Worm (Caenorhabditis elegans) whole organism, young adult: ENCODE results near the gene ubxn-4.

Experiments
- B0035.1 ChIP-seq: sonication (generic microtip); optimal IDR thresholded peaks from 2 replicates; lab custom pipeline; 2016; ENCODE audit warnings: missing genetic modification characterization, mild to moderate bottlenecking, missing compliant biosample characterization, missing genotype, missing genetic modification reagents
- B0336.3 ChIP-seq: fragments of 200-800 bp; sonication (Bioruptor generic); IDR thresholded peaks from 2 replicates; pipeline ENCODE4 v1.3.6; 2022; ENCODE audit warnings: missing genetic modification characterization, missing compliant biosample characterization
- C06A6.2 ChIP-seq: fragments of 200-800 bp; sonication (Bioruptor generic); conservative IDR thresholded peaks from 2 replicates; pipeline ENCODE4 v1.3.6; 2022; ENCODE audit warnings: missing genetic modification characterization, missing compliant biosample characterization
- D2030.7 ChIP-seq: fragments of 200-800 bp; sonication (Bioruptor generic); IDR thresholded peaks from 2 replicates; pipeline ENCODE4 v1.3.6; 2022; ENCODE audit warnings: missing genetic modification reagents, missing genetic modification characterization, missing compliant biosample characterization
- F39B2.1 ChIP-seq: fragments of 200-800 bp; sonication (Bioruptor generic); IDR thresholded peaks from 2 replicates; pipeline ENCODE4 v1.3.6; 2022; ENCODE audit warnings: missing genetic modification reagents, missing genetic modification characterization, missing compliant biosample characterization
- F52B5.7 ChIP-seq: sonication (generic microtip); optimal IDR thresholded peaks from 2 replicates; lab custom pipeline; 2016; ENCODE audit warnings: mild to moderate bottlenecking, missing genetic modification characterization, missing compliant biosample characterization
- Y56A3A.18 ChIP-seq: fragments of 200-800 bp; sonication (Bioruptor generic); IDR thresholded peaks from 2 replicates; pipeline ENCODE4 v1.3.6; 2022; ENCODE audit warnings: missing genetic modification reagents, missing genetic modification characterization, missing compliant biosample characterization
- ZK185.1 ChIP-seq: sonication (generic microtip); optimal IDR thresholded peaks from 2 replicates; lab custom pipeline; 2016; ENCODE audit warnings: mild to moderate bottlenecking, missing genetic modification characterization, missing compliant biosample characterization; ENCODE audit not compliant: poor library complexity, severe bottlenecking
- akir-1 ChIP-seq: fragments of 200-800 bp; sonication (Bioruptor generic); optimal IDR thresholded peaks from 2 replicates; lab custom pipeline; 2018; ENCODE audit warnings: mild to moderate bottlenecking, missing genetic modification characterization, moderate library complexity, missing compliant biosample characterization
- attf-3 ChIP-seq: fragments of 200-800 bp; sonication (Bioruptor generic); conservative IDR thresholded peaks from 2 replicates; pipeline ENCODE4 v1.3.6; 2022; ENCODE audit warnings: missing genetic modification reagents, missing genetic modification characterization, missing compliant biosample characterization
- attf-5 ChIP-seq: fragments of 200-800 bp; sonication (Bioruptor generic); optimal IDR thresholded peaks from 2 replicates; lab custom pipeline; 2018; ENCODE audit warnings: mild to moderate bottlenecking, missing genetic modification characterization, missing compliant biosample characterization
- attf-6 ChIP-seq: fragments of 200-800 bp; sonication (Bioruptor generic); IDR thresholded peaks from 2 replicates; pipeline ENCODE4 v1.3.6; 2022; ENCODE audit warnings: missing genetic modification reagents, missing genetic modification characterization, missing compliant biosample characterization
- bed-1 ChIP-seq: fragments of 200-800 bp; sonication (Bioruptor generic); IDR thresholded peaks from 2 replicates; pipeline ENCODE4 v1.3.6; 2022; ENCODE audit warnings: missing genetic modification reagents, missing genetic modification characterization, missing compliant biosample characterization
- cebp-2 ChIP-seq: fragments of 200-800 bp; sonication (Bioruptor generic); IDR thresholded peaks from 2 replicates; pipeline ENCODE4 v1.3.6; 2022; ENCODE audit warnings: missing genetic modification characterization, missing compliant biosample characterization
- ceh-27 ChIP-seq: fragments of 200-800 bp; sonication (Bioruptor generic); optimal IDR thresholded peaks from 2 replicates; lab custom pipeline; 2018; ENCODE audit warnings: mild to moderate bottlenecking, missing genetic modification characterization, moderate library complexity, missing compliant biosample characterization
- ceh-40 ChIP-seq: fragments of 200-800 bp; sonication (Bioruptor generic); IDR thresholded peaks from 2 replicates; pipeline ENCODE4 v1.3.6; 2022; ENCODE audit warnings: missing genetic modification characterization, missing compliant biosample characterization
- ceh-58 ChIP-seq: fragments of 200-800 bp; sonication (Bioruptor generic); IDR thresholded peaks from 2 replicates; pipeline ENCODE4 v1.3.6; 2022; ENCODE audit warnings: missing genetic modification characterization, missing compliant biosample characterization
- dpl-1 ChIP-seq: fragments of 150-350 bp; optimal IDR thresholded peaks from 2 replicates; lab custom pipeline; 2014; ENCODE audit warnings: missing biosample characterization, missing genetic modification reagents, missing genetic modification characterization
- efl-1 ChIP-seq: fragments of 150-350 bp; optimal IDR thresholded peaks from 2 replicates; lab custom pipeline; 2014; ENCODE audit warnings: missing biosample characterization, missing genetic modification reagents, missing genetic modification characterization
- egl-44 ChIP-seq: fragments of 200-800 bp; sonication (Bioruptor generic); IDR thresholded peaks from 2 replicates; pipeline ENCODE4 v1.3.6; 2022; ENCODE audit warnings: missing genetic modification reagents, missing genetic modification characterization, missing compliant biosample characterization
- egrh-3 ChIP-seq: fragments of 200-800 bp; sonication (Bioruptor generic); IDR thresholded peaks from 2 replicates; pipeline ENCODE4 v1.3.6; 2022; ENCODE audit warnings: missing genetic modification reagents, missing genetic modification characterization, missing compliant biosample characterization
- ets-4 ChIP-seq: fragments of 200-800 bp; sonication (Bioruptor generic); optimal IDR thresholded peaks from 2 replicates; lab custom pipeline; 2018; ENCODE audit warnings: mild to moderate bottlenecking, missing genetic modification characterization, missing compliant biosample characterization
- him-1 ChIP-seq: sonication (generic microtip); optimal IDR thresholded peaks from 2 replicates; lab custom pipeline; 2016; ENCODE audit warnings: missing genotype, missing genetic modification reagents, missing genetic modification characterization, missing compliant biosample characterization
- hrde-1 ChIP-seq: sonication (generic microtip); optimal IDR thresholded peaks from 2 replicates; lab custom pipeline; 2016; ENCODE audit warnings: missing genetic modification characterization, mild to moderate bottlenecking, missing compliant biosample characterization, moderate library complexity, missing genotype, missing genetic modification reagents, borderline replicate concordance
- let-526 ChIP-seq: fragments of 200-800 bp; sonication (Bioruptor generic); IDR thresholded peaks from 2 replicates; pipeline ENCODE4 v1.3.6; 2022; ENCODE audit warnings: missing genetic modification reagents, missing genetic modification characterization, missing compliant biosample characterization
- lin-35 ChIP-seq, 3 experiments: fragments of 150-350 bp in 2 of 3; sonication (generic microtip) in 1 of 3; optimal IDR thresholded peaks; 2 replicates each; lab custom pipeline; 2014 to 2018; ENCODE audit warnings: missing biosample characterization in 3 of 3, missing genetic modification characterization in 3 of 3, missing genetic modification reagents in 3 of 3
- lir-1 ChIP-seq: fragments of 200-800 bp; sonication (Bioruptor generic); conservative IDR thresholded peaks from 2 replicates; pipeline ENCODE4 v1.3.6; 2022; ENCODE audit warnings: missing genetic modification reagents, missing genetic modification characterization, missing compliant biosample characterization
- madf-3 ChIP-seq: fragments of 200-800 bp; sonication (Bioruptor generic); IDR thresholded peaks from 2 replicates; pipeline ENCODE4 v1.3.6; 2022; ENCODE audit warnings: missing genetic modification reagents, missing genetic modification characterization, missing compliant biosample characterization
- mel-28 ChIP-seq: sonication (generic microtip); optimal IDR thresholded peaks from 2 replicates; lab custom pipeline; 2016; ENCODE audit warnings: borderline replicate concordance, mild to moderate bottlenecking, missing genetic modification characterization, missing compliant biosample characterization
- nfyb-1 ChIP-seq: fragments of 200-800 bp; sonication (Bioruptor generic); IDR thresholded peaks from 2 replicates; pipeline ENCODE4 v1.3.6; 2022; ENCODE audit warnings: missing genetic modification reagents, missing genetic modification characterization, missing compliant biosample characterization
- nhr-120 ChIP-seq: fragments of 200-800 bp; sonication (Bioruptor generic); IDR thresholded peaks from 2 replicates; pipeline ENCODE4 v1.3.6; 2022; ENCODE audit warnings: missing genetic modification characterization, missing compliant biosample characterization
- nhr-27 ChIP-seq: fragments of 200-800 bp; sonication (Bioruptor generic); optimal IDR thresholded peaks from 2 replicates; lab custom pipeline; 2018; ENCODE audit warnings: mild to moderate bottlenecking, missing genetic modification characterization, moderate library complexity, missing compliant biosample characterization
- nhr-80 ChIP-seq: sonication (generic microtip); optimal IDR thresholded peaks from 2 replicates; lab custom pipeline; 2016; ENCODE audit warnings: missing genetic modification characterization, missing compliant biosample characterization
- rcor-1 ChIP-seq: fragments of 200-800 bp; sonication (Bioruptor generic); IDR thresholded peaks from 2 replicates; pipeline ENCODE4 v1.3.6; 2022; ENCODE audit warnings: missing genetic modification reagents, missing genetic modification characterization, missing compliant biosample characterization
- rec-8 ChIP-seq, 2 experiments: sonication (generic microtip); optimal IDR thresholded peaks; 2 replicates each; lab custom pipeline; 2016; ENCODE audit warnings: mild to moderate bottlenecking in 2 of 2, missing genetic modification characterization in 2 of 2, missing genetic modification reagents in 2 of 2, missing genotype in 2 of 2, missing biosample characterization in 1 of 2, missing compliant biosample characterization in 1 of 2, moderate library complexity in 1 of 2
- snpc-1.1 ChIP-seq: sonication (generic microtip); optimal IDR thresholded peaks from 2 replicates; lab custom pipeline; 2017; ENCODE audit warnings: missing genetic modification characterization, mild to moderate bottlenecking, missing compliant biosample characterization, antibody characterized with exemption, moderate library complexity, missing genotype, missing genetic modification reagents; ENCODE audit not compliant: insufficient read depth
- snpc-1.3 ChIP-seq: sonication (generic microtip); optimal IDR thresholded peaks from 2 replicates; lab custom pipeline; 2017; ENCODE audit warnings: missing genetic modification characterization, mild to moderate bottlenecking, missing compliant biosample characterization, antibody characterized with exemption, moderate library complexity, missing genotype, missing genetic modification reagents; ENCODE audit not compliant: insufficient read depth
- snpc-4 ChIP-seq, 5 experiments: fragments of 150-350 bp in 1 of 5; sonication (generic microtip) in 4 of 5; optimal IDR thresholded peaks; 2 replicates each; lab custom pipeline; 2014 to 2018; ENCODE audit warnings: missing genetic modification characterization in 5 of 5, missing biosample characterization in 3 of 5, antibody characterized with exemption in 2 of 5, mild to moderate bottlenecking in 2 of 5, missing compliant biosample characterization in 2 of 5, missing genotype in 2 of 5, moderate library complexity in 2 of 5, missing genetic modification reagents in 1 of 5
- tlf-1 ChIP-seq: fragments of 200-800 bp; sonication (Bioruptor generic); optimal IDR thresholded peaks from 2 replicates; lab custom pipeline; 2018; ENCODE audit warnings: mild to moderate bottlenecking, missing genetic modification characterization, missing compliant biosample characterization
- zfh-2 ChIP-seq: fragments of 200-800 bp; sonication (Bioruptor generic); conservative IDR thresholded peaks from 2 replicates; pipeline ENCODE4 v1.3.6; 2022; ENCODE audit warnings: missing genetic modification reagents, missing genetic modification characterization, missing compliant biosample characterization
- zim-3 ChIP-seq: sonication (generic microtip); optimal IDR thresholded peaks from 2 replicates; lab custom pipeline; 2017; ENCODE audit warnings: mild to moderate bottlenecking, missing genetic modification characterization, moderate library complexity, missing compliant biosample characterization
- ztf-18 ChIP-seq: sonication (generic microtip); optimal IDR thresholded peaks from 2 replicates; lab custom pipeline; 2016; ENCODE audit warnings: missing genotype, mild to moderate bottlenecking, missing genetic modification characterization, missing compliant biosample characterization
- ztf-3 ChIP-seq: fragments of 200-800 bp; sonication (Bioruptor generic); optimal IDR thresholded peaks from 2 replicates; lab custom pipeline; 2018; ENCODE audit warnings: mild to moderate bottlenecking, missing genetic modification characterization, missing compliant biosample characterization
- ztf-6 ChIP-seq: fragments of 200-800 bp; sonication (Bioruptor generic); IDR thresholded peaks from 2 replicates; pipeline ENCODE4 v1.3.6; 2022; ENCODE audit warnings: missing genetic modification reagents, missing genetic modification characterization, missing compliant biosample characterization

The ubxn-4 gene

DNA sequence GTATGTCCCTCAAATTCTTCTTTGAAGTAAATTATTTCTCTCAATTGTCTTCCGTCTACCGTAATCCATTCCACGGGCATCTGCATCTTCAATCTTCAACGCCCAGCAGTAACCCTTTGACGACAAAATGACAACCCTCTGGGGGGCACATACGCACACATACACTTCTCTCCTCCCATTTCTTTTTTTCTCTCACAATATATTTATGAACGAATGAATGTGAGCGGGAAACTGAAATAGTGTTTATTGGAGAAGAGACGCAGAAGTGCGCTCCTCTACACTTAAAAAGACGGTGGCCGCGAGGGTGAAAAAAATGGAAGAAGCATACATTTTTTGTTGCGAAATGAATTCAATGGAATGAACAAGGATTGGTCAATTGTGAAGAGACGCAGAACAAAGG lies 6.6 kb upstream of the ubxn-4 start (continued):
- TF ChIP-seq snpc-1.1 (tag; lab: Kevin White, UChicago) = no peak
- TF ChIP-seq B0336.3 (GFP tag; lab: Robert Waterston, UW) = peak; percentile 47; the same call in 1 of the 2 replicates
- no peak for TF ChIP-seq nhr-120
- TF ChIP-seq ztf-18 (tag; lab: Kevin White, UChicago) = peak; percentile 62
- TF ChIP-seq snpc-1.3 (tag; lab: Kevin White, UChicago) = peak; percentile 11
- peak; percentile 23; the same call in 1 of the 2 replicates for TF ChIP-seq egrh-3 (GFP tag; lab: Robert Waterston, UW)
- no peak for TF ChIP-seq akir-1
- no peak for TF ChIP-seq efl-1 (GFP tag; lab: Kevin White, UChicago)
- TF ChIP-seq ceh-58 (GFP tag; lab: Robert Waterston, UW) = no peak
- TF ChIP-seq dpl-1 = no peak

DNA sequence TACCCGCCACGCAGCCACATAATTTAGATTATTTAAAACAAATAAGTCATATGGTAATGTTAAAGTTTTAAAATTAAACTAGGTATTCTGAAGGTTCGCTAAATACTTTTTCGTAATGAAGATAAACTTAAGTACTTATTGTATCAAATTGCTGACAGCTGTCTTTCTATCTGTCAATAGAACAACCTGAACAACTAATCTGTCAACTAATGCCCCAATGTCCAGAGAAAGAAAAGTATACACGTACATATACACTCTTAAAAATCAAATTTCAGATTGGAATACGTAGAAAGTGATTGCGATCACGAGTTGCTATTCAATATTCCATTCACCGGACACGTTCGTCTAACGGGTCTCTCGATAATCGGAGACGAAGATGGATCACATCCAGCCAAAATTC lies 5.4 kb upstream of the ubxn-4 start:
- TF ChIP-seq nhr-80 (tag; lab: Kevin White, UChicago) (peak; percentile 1), B0035.1 (tag; lab: Kevin White, UChicago) (no peak), ceh-40 (GFP tag; lab: Robert Waterston, UW) (no peak)

DNA sequence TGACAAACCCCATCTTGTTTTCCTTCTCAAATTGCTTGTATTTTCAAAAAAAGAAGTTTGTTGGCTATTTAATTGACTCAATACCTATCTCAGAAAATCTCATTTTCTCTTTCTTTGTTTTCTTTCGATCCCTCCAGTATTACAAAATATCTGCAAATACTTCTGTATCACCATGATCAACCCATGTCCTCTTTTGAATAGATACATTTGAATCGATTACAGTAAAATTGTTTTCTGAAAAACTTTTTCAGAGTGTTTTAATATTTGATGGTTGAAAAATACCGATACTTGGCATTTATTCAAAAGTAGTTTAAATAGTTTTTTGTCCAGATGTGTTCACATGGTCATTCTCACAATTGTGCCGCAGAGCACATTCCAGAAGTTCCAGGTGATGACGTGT lies 3.8 kb upstream of the ubxn-4 start, which contains the start of gene ZK353.9:
ZK353.9 (plus strand) TSS at position 331 of the 400 bp plus-strand sequence.
- TF ChIP-seq him-1 (tag; lab: Kevin White, UChicago) (no peak), attf-5 (no peak), D2030.7 (GFP tag; lab: Robert Waterston, UW) (no peak), ztf-3 (no peak), zfh-2 (GFP tag; lab: Robert Waterston, UW) (no peak), lin-35 (GFP tag; optimal IDR thresholded peaks at IDR 0.05; lab: Kevin White, UChicago) (no peak), egl-44 (GFP tag; lab: Robert Waterston, UW) (no peak), zim-3 (tag; lab: Kevin White, UChicago) (no peak), cebp-2 (GFP tag; lab: Robert Waterston, UW) (no peak), mel-28 (no peak), tlf-1 (GFP tag; lab: Kevin White, UChicago) (no peak), rcor-1 (GFP tag; lab: Robert Waterston, UW) (no peak), attf-6 (no peak)
- TF ChIP-seq, all 124 proteins: peak for 0

DNA sequence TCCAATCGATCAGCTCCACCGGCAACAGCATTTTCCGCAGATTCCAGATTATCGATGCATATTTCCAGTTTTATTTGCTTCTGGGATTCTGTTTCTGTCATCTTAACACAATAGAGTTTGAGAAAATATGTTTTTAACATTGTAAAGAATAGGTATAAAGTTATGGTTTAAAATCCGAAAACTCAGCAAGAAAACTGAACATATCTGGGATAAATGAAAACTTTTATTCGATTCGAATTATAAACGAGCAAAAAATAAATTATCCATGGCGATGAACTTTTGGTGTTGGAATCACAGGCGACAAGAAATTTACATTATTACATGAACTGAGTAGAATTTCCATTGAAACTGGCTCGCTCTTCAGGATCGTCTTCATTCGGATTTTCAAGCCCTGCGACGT lies 1.9 kb downstream of the ubxn-4 start, which contains the start of gene cutc-1:
cutc-1 (minus strand) TSS at position 101 of the 400 bp plus-strand sequence.
- TF ChIP-seq Y56A3A.18 (no peak), snpc-4 (GFP tag; optimal IDR thresholded peaks at IDR 0.05; lab: Kevin White, UChicago) (no peak), snpc-4 (tag; optimal IDR thresholded peaks at IDR 0.05; lab: Kevin White, UChicago) (no peak), efl-1 (GFP tag; lab: Kevin White, UChicago) (no peak), madf-3 (no peak), ceh-27 (GFP tag; lab: Kevin White, UChicago) (no peak), let-526 (GFP tag; lab: Robert Waterston, UW) (no peak), ZK185.1 (tag; lab: Kevin White, UChicago) (no peak), rec-8 (tag; optimal IDR thresholded peaks at IDR 0.05; lab: Kevin White, UChicago) (no peak), F39B2.1 (GFP tag; lab: Robert Waterston, UW) (no peak), ztf-6 (GFP tag; lab: Robert Waterston, UW) (no peak), C06A6.2 (GFP tag; lab: Robert Waterston, UW) (no peak), nhr-80 (tag; lab: Kevin White, UChicago) (no peak), nfyb-1 (no peak), F52B5.7 (tag; lab: Kevin White, UChicago) (no peak), hrde-1 (no peak), ets-4 (no peak), nhr-27 (tag; lab: Kevin White, UChicago) (no peak), attf-3 (GFP tag; lab: Robert Waterston, UW) (no peak), bed-1 (GFP tag; lab: Robert Waterston, UW) (no peak), lir-1 (GFP tag; lab: Robert Waterston, UW) (no peak)
